ENCODE assay signal across 2 fruit fly cellular contexts in genomic region chr3R:20273568-20273967, dm6.
TF ChIP-seq lines count a peak whose summit lies in the region.

No protein-coding gene starts in this region.

- TF ChIP-seq CTCF in whole organism, embryonic (GFP tag; optimal IDR thresholded peaks at IDR 0.05; lab: Kevin White, UChicago) = no peak

TF ChIP-seq in whole organism, embryonic, 481 proteins besides CTCF, POLR2A, EP300 and RAD21 (continues in another document):
- TF ChIP-seq her (GFP tag; optimal IDR thresholded peaks at IDR 0.05; lab: Kevin White, UChicago) = peak; percentile 5
- TF ChIP-seq hbn (GFP tag; IDR thresholded peaks at IDR 0.05; lab: Robert Waterston, UW; ENCODE audit: partially characterized antibody) = no peak
- no peak for TF ChIP-seq dpn (GFP tag; optimal IDR thresholded peaks at IDR 0.05; lab: Kevin White, UChicago)
- TF ChIP-seq NK7.1 (GFP tag; optimal IDR thresholded peaks at IDR 0.05; lab: Kevin White, UChicago) = no peak
- TF ChIP-seq CG6791 (GFP tag; IDR thresholded peaks at IDR 0.05; lab: Robert Waterston, UW; ENCODE audit: partially characterized antibody) = no peak
- TF ChIP-seq CG7928 (GFP tag; optimal IDR thresholded peaks at IDR 0.05; lab: Kevin White, UChicago) = no peak
- TF ChIP-seq CG2129 (GFP tag; IDR thresholded peaks at IDR 0.05; lab: Robert Waterston, UW; ENCODE audit: partially characterized antibody) = no peak
- peak; percentile 60 for TF ChIP-seq caup (GFP tag; optimal IDR thresholded peaks at IDR 0.05; lab: Kevin White, UChicago; ENCODE audit: severe bottlenecking)
- peak; percentile 8 for TF ChIP-seq Fer3 (tag; optimal IDR thresholded peaks at IDR 0.05; lab: Kevin White, UChicago)
- TF ChIP-seq vnd (GFP tag; IDR thresholded peaks at IDR 0.05; lab: Robert Waterston, UW; ENCODE audit: partially characterized antibody) = no peak
- TF ChIP-seq schlank (tag; optimal IDR thresholded peaks at IDR 0.05; lab: Kevin White, UChicago) = peak; percentile 22
- TF ChIP-seq CG14014 (GFP tag; IDR thresholded peaks at IDR 0.05; lab: Robert Waterston, UW) = peak; percentile 61; the same call in 1 of the 2 replicates
- no peak for TF ChIP-seq CG4282 (GFP tag; optimal IDR thresholded peaks at IDR 0.05; lab: Kevin White, UChicago)
- no peak for TF ChIP-seq CG8290 (GFP tag; optimal IDR thresholded peaks at IDR 0.05; lab: Kevin White, UChicago)
- TF ChIP-seq CG8290 (tag; optimal IDR thresholded peaks at IDR 0.05; lab: Kevin White, UChicago) = peak in 1 of 2 experiments; percentile 30
- peak; percentile 53 for TF ChIP-seq mirr (GFP tag; optimal IDR thresholded peaks at IDR 0.05; lab: Kevin White, UChicago)
- TF ChIP-seq CG12071 (GFP tag; optimal IDR thresholded peaks at IDR 0.05; lab: Kevin White, UChicago) = peak; percentile 39
- TF ChIP-seq chinmo (GFP tag; IDR thresholded peaks at IDR 0.05; lab: Robert Waterston, UW; ENCODE audit: partially characterized antibody) = peak; percentile 46; the same call in 1 of the 4 replicates
- TF ChIP-seq CG6689 (GFP tag; IDR thresholded peaks at IDR 0.05; lab: Robert Waterston, UW) = no peak
- TF ChIP-seq vvl (GFP tag; IDR thresholded peaks at IDR 0.05; lab: Robert Waterston, UW) = peak; percentile 66
- TF ChIP-seq dysf (GFP tag; IDR thresholded peaks at IDR 0.05; lab: Robert Waterston, UW) = peak; percentile 11; the same call in 1 of the 3 replicates
- no peak for TF ChIP-seq pho (GFP tag; optimal IDR thresholded peaks at IDR 0.05; lab: Kevin White, UChicago)
- no peak for TF ChIP-seq croc (GFP tag; conservative IDR thresholded peaks at IDR 0.05; lab: Robert Waterston, UW)
- peak; percentile 51; the same call in 1 of the 2 replicates for TF ChIP-seq rib (GFP tag; IDR thresholded peaks at IDR 0.05; lab: Robert Waterston, UW)
- TF ChIP-seq tna (GFP tag; IDR thresholded peaks at IDR 0.05; lab: Robert Waterston, UW; ENCODE audit: partially characterized antibody) = no peak
- no peak for TF ChIP-seq NC2α (GFP tag; optimal IDR thresholded peaks at IDR 0.05; lab: Kevin White, UChicago)
- TF ChIP-seq H15 (GFP tag; IDR thresholded peaks at IDR 0.05; lab: Robert Waterston, UW) = 0 out of 3 replicates have a peak, but pooled peaks have one; percentile 30
- no peak for TF ChIP-seq prd (optimal IDR thresholded peaks at IDR 0.05; lab: Kevin White, UChicago)
- TF ChIP-seq prd (GFP tag; IDR thresholded peaks at IDR 0.05; lab: Robert Waterston, UW) = no peak
- TF ChIP-seq CG3281 (GFP tag; optimal IDR thresholded peaks at IDR 0.05; lab: Kevin White, UChicago) = peak; percentile 3
- no peak for TF ChIP-seq CG17829 (tag; optimal IDR thresholded peaks at IDR 0.05; lab: Kevin White, UChicago)
- peak; percentile 13 for TF ChIP-seq CG13894 (tag; optimal IDR thresholded peaks at IDR 0.05; lab: Kevin White, UChicago)
- TF ChIP-seq PHDP (tag; optimal IDR thresholded peaks at IDR 0.05; lab: Kevin White, UChicago) = peak; percentile 35
- TF ChIP-seq sd (tag; optimal IDR thresholded peaks at IDR 0.05; lab: Kevin White, UChicago) = peak; percentile 71
- no peak for TF ChIP-seq crc (GFP tag; optimal IDR thresholded peaks at IDR 0.05; lab: Kevin White, UChicago)
- no peak for TF ChIP-seq hkb (optimal IDR thresholded peaks at IDR 0.05; lab: Kevin White, UChicago)
- TF ChIP-seq hkb (GFP tag; IDR thresholded peaks at IDR 0.05; lab: Robert Waterston, UW) = 0 out of 2 replicates have a peak, but pooled peaks have one; percentile 42
- TF ChIP-seq CG16779 (GFP tag; IDR thresholded peaks at IDR 0.05; lab: Robert Waterston, UW) = no peak
- no peak for TF ChIP-seq ATbp (GFP tag; optimal IDR thresholded peaks at IDR 0.05; lab: Kevin White, UChicago)
- TF ChIP-seq CG10209 (GFP tag; optimal IDR thresholded peaks at IDR 0.05; lab: Kevin White, UChicago) = peak; percentile 12
- TF ChIP-seq gfzf (GFP tag; optimal IDR thresholded peaks at IDR 0.05; lab: Kevin White, UChicago) = no peak
- TF ChIP-seq CG12942 (GFP tag; optimal IDR thresholded peaks at IDR 0.05; lab: Kevin White, UChicago) = no peak
- TF ChIP-seq CG6175 (GFP tag; IDR thresholded peaks at IDR 0.05; lab: Robert Waterston, UW) = no peak
- TF ChIP-seq Doc3 (GFP tag; IDR thresholded peaks at IDR 0.05; lab: Robert Waterston, UW; ENCODE audit: partially characterized antibody) = no peak

TF ChIP-seq in whole organism, prepupa, 60 proteins besides CTCF, POLR2A, EP300 and RAD21:
- TF ChIP-seq CG6276 (GFP tag; optimal IDR thresholded peaks at IDR 0.05; lab: Kevin White, UChicago) (no peak), esn (GFP tag; optimal IDR thresholded peaks at IDR 0.05; lab: Kevin White, UChicago) (no peak), CG34406 (GFP tag; optimal IDR thresholded peaks at IDR 0.05; lab: Kevin White, UChicago) (no peak), CG8319 (GFP tag; optimal IDR thresholded peaks at IDR 0.05; lab: Kevin White, UChicago) (no peak), fkh (GFP tag; optimal IDR thresholded peaks at IDR 0.05; lab: Kevin White, UChicago) (peak; percentile 68)
TF ChIP-seq in whole organism, prepupa: peak in this region for 1.

Comparison
In these comparisons a context has a peak if more than half of its experiments do, and no peak if none do; other contexts are left out.
1. Of the 7 proteins assayed by ChIP-seq in both whole organism, embryonic and whole organism, prepupa: peak only in whole organism, embryonic: Blimp-1; only in whole organism, prepupa: none; in both: none; in neither: 6.